Worm (Caenorhabditis elegans) whole organism, young adult: ENCODE results near the gene cca-1.

ENCODE experiments used
- B0019.2 ChIP-seq: fragments of 200-800 bp; sonication (Bioruptor generic); conservative IDR thresholded peaks from 2 replicates; pipeline ENCODE4 v1.3.6; 2022; ENCODE audit warnings: missing genetic modification reagents, missing genetic modification characterization, missing compliant biosample characterization
- B0336.3 ChIP-seq: fragments of 200-800 bp; sonication (Bioruptor generic); IDR thresholded peaks from 2 replicates; pipeline ENCODE4 v1.3.6; 2022; ENCODE audit warnings: missing genetic modification characterization, missing compliant biosample characterization
- F22D6.2 ChIP-seq: sonication (generic microtip); optimal IDR thresholded peaks from 2 replicates; lab custom pipeline; 2016; ENCODE audit warnings: mild to moderate bottlenecking, missing genetic modification characterization, missing compliant biosample characterization
- F23B12.7 ChIP-seq: sonication (generic microtip); optimal IDR thresholded peaks from 2 replicates; lab custom pipeline; 2017; ENCODE audit warnings: missing genetic modification characterization, mild to moderate bottlenecking, missing compliant biosample characterization, antibody characterized with exemption, moderate library complexity; ENCODE audit not compliant: insufficient read depth
- F33H1.4 ChIP-seq: fragments of 200-800 bp; sonication (Bioruptor generic); IDR thresholded peaks from 2 replicates; pipeline ENCODE4 v1.3.6; 2022; ENCODE audit warnings: missing genetic modification reagents, missing genetic modification characterization, missing compliant biosample characterization
- F52B5.7 ChIP-seq: sonication (generic microtip); optimal IDR thresholded peaks from 2 replicates; lab custom pipeline; 2016; ENCODE audit warnings: mild to moderate bottlenecking, missing genetic modification characterization, missing compliant biosample characterization
- F57A8.1 ChIP-seq: fragments of 200-800 bp; sonication (Bioruptor generic); optimal IDR thresholded peaks from 2 replicates; lab custom pipeline; 2018; ENCODE audit warnings: mild to moderate bottlenecking, missing genetic modification characterization, moderate library complexity, missing compliant biosample characterization
- T07F8.4 ChIP-seq: sonication (generic microtip); optimal IDR thresholded peaks from 2 replicates; lab custom pipeline; 2016; ENCODE audit warnings: mild to moderate bottlenecking, missing genetic modification characterization, moderate library complexity, missing compliant biosample characterization
- Y53F4B.3 ChIP-seq: fragments of 200-800 bp; sonication (Bioruptor generic); IDR thresholded peaks from 2 replicates; pipeline ENCODE4 v1.3.6; 2022; ENCODE audit warnings: missing genetic modification reagents, missing genetic modification characterization, missing compliant biosample characterization
- Y79H2A.3 ChIP-seq: fragments of 200-800 bp; sonication (Bioruptor generic); conservative IDR thresholded peaks from 2 replicates; pipeline ENCODE4 v1.3.6; 2022; ENCODE audit warnings: missing genetic modification reagents, missing genetic modification characterization, missing compliant biosample characterization
- ZK185.1 ChIP-seq: sonication (generic microtip); optimal IDR thresholded peaks from 2 replicates; lab custom pipeline; 2016; ENCODE audit warnings: mild to moderate bottlenecking, missing genetic modification characterization, missing compliant biosample characterization; ENCODE audit not compliant: poor library complexity, severe bottlenecking
- akir-1 ChIP-seq: fragments of 200-800 bp; sonication (Bioruptor generic); optimal IDR thresholded peaks from 2 replicates; lab custom pipeline; 2018; ENCODE audit warnings: mild to moderate bottlenecking, missing genetic modification characterization, moderate library complexity, missing compliant biosample characterization
- atf-7 ChIP-seq: sonication (generic microtip); optimal IDR thresholded peaks from 2 replicates; lab custom pipeline; 2017; ENCODE audit warnings: mild to moderate bottlenecking, missing genetic modification characterization, missing compliant biosample characterization
- attf-3 ChIP-seq: fragments of 200-800 bp; sonication (Bioruptor generic); conservative IDR thresholded peaks from 2 replicates; pipeline ENCODE4 v1.3.6; 2022; ENCODE audit warnings: missing genetic modification reagents, missing genetic modification characterization, missing compliant biosample characterization
- attf-5 ChIP-seq: fragments of 200-800 bp; sonication (Bioruptor generic); optimal IDR thresholded peaks from 2 replicates; lab custom pipeline; 2018; ENCODE audit warnings: mild to moderate bottlenecking, missing genetic modification characterization, missing compliant biosample characterization
- attf-6 ChIP-seq: fragments of 200-800 bp; sonication (Bioruptor generic); IDR thresholded peaks from 2 replicates; pipeline ENCODE4 v1.3.6; 2022; ENCODE audit warnings: missing genetic modification reagents, missing genetic modification characterization, missing compliant biosample characterization
- bed-2 ChIP-seq: fragments of 200-800 bp; sonication (Bioruptor generic); IDR thresholded peaks from 2 replicates; pipeline ENCODE4 v1.3.6; 2022; ENCODE audit warnings: missing genetic modification reagents, missing genetic modification characterization, missing compliant biosample characterization
- cebp-2 ChIP-seq: fragments of 200-800 bp; sonication (Bioruptor generic); IDR thresholded peaks from 2 replicates; pipeline ENCODE4 v1.3.6; 2022; ENCODE audit warnings: missing genetic modification characterization, missing compliant biosample characterization
- ceh-100 ChIP-seq: fragments of 200-800 bp; sonication (Bioruptor generic); IDR thresholded peaks from 2 replicates; pipeline ENCODE4 v1.3.6; 2022; ENCODE audit warnings: missing genetic modification reagents, missing genetic modification characterization, missing compliant biosample characterization
- ceh-27 ChIP-seq: fragments of 200-800 bp; sonication (Bioruptor generic); optimal IDR thresholded peaks from 2 replicates; lab custom pipeline; 2018; ENCODE audit warnings: mild to moderate bottlenecking, missing genetic modification characterization, moderate library complexity, missing compliant biosample characterization
- ceh-58 ChIP-seq: fragments of 200-800 bp; sonication (Bioruptor generic); IDR thresholded peaks from 2 replicates; pipeline ENCODE4 v1.3.6; 2022; ENCODE audit warnings: missing genetic modification characterization, missing compliant biosample characterization
- ceh-79 ChIP-seq: sonication (generic microtip); optimal IDR thresholded peaks from 2 replicates; lab custom pipeline; 2017; ENCODE audit warnings: mild to moderate bottlenecking, missing genetic modification characterization, missing compliant biosample characterization
- ceh-91 ChIP-seq: fragments of 200-800 bp; sonication (Bioruptor generic); IDR thresholded peaks from 2 replicates; pipeline ENCODE4 v1.3.6; 2022; ENCODE audit warnings: missing genetic modification reagents, missing genetic modification characterization, missing compliant biosample characterization
- die-1 ChIP-seq: sonication (generic microtip); optimal IDR thresholded peaks from 2 replicates; lab custom pipeline; 2016; ENCODE audit warnings: missing genotype, mild to moderate bottlenecking, missing genetic modification characterization, missing compliant biosample characterization
- dpff-1 ChIP-seq: sonication (generic microtip); optimal IDR thresholded peaks from 2 replicates; lab custom pipeline; 2017; ENCODE audit warnings: mild to moderate bottlenecking, missing genetic modification characterization, missing compliant biosample characterization
- egl-44 ChIP-seq: fragments of 200-800 bp; sonication (Bioruptor generic); IDR thresholded peaks from 2 replicates; pipeline ENCODE4 v1.3.6; 2022; ENCODE audit warnings: missing genetic modification reagents, missing genetic modification characterization, missing compliant biosample characterization
- hrde-1 ChIP-seq: sonication (generic microtip); optimal IDR thresholded peaks from 2 replicates; lab custom pipeline; 2016; ENCODE audit warnings: missing genetic modification characterization, mild to moderate bottlenecking, missing compliant biosample characterization, moderate library complexity, missing genotype, missing genetic modification reagents, borderline replicate concordance
- lin-35 ChIP-seq, 3 experiments: fragments of 150-350 bp in 2 of 3; sonication (generic microtip) in 1 of 3; optimal IDR thresholded peaks; 2 replicates each; lab custom pipeline; 2014 to 2018; ENCODE audit warnings: missing biosample characterization in 3 of 3, missing genetic modification characterization in 3 of 3, missing genetic modification reagents in 3 of 3
- lin-40 ChIP-seq: sonication (generic microtip); optimal IDR thresholded peaks from 2 replicates; lab custom pipeline; 2016; ENCODE audit warnings: missing genetic modification characterization, mild to moderate bottlenecking, missing compliant biosample characterization, missing genotype, missing genetic modification reagents
- lir-1 ChIP-seq: fragments of 200-800 bp; sonication (Bioruptor generic); conservative IDR thresholded peaks from 2 replicates; pipeline ENCODE4 v1.3.6; 2022; ENCODE audit warnings: missing genetic modification reagents, missing genetic modification characterization, missing compliant biosample characterization
- madf-10 ChIP-seq: sonication (generic microtip); optimal IDR thresholded peaks from 2 replicates; lab custom pipeline; 2016; ENCODE audit warnings: mild to moderate bottlenecking, missing genetic modification characterization, missing compliant biosample characterization
- madf-6 ChIP-seq: fragments of 200-800 bp; sonication (Bioruptor generic); IDR thresholded peaks from 2 replicates; pipeline ENCODE4 v1.3.6; 2022; ENCODE audit warnings: missing genetic modification reagents, missing genetic modification characterization, missing compliant biosample characterization
- mxl-1 ChIP-seq: sonication (generic microtip); optimal IDR thresholded peaks from 2 replicates; lab custom pipeline; 2016; ENCODE audit warnings: missing genetic modification characterization, missing compliant biosample characterization
- nhr-80 ChIP-seq: sonication (generic microtip); optimal IDR thresholded peaks from 2 replicates; lab custom pipeline; 2016; ENCODE audit warnings: missing genetic modification characterization, missing compliant biosample characterization
- nhr-90 ChIP-seq: sonication (generic microtip); optimal IDR thresholded peaks from 2 replicates; lab custom pipeline; 2016; ENCODE audit warnings: missing genotype, mild to moderate bottlenecking, missing genetic modification characterization, missing compliant biosample characterization
- pbrm-1 ChIP-seq: fragments of 200-800 bp; sonication (Bioruptor generic); IDR thresholded peaks from 2 replicates; pipeline ENCODE4 v1.3.6; 2022; ENCODE audit warnings: missing genetic modification reagents, missing genetic modification characterization, missing compliant biosample characterization
- rcor-1 ChIP-seq: fragments of 200-800 bp; sonication (Bioruptor generic); IDR thresholded peaks from 2 replicates; pipeline ENCODE4 v1.3.6; 2022; ENCODE audit warnings: missing genetic modification reagents, missing genetic modification characterization, missing compliant biosample characterization
- repo-1 ChIP-seq: sonication (generic microtip); optimal IDR thresholded peaks from 2 replicates; lab custom pipeline; 2017; ENCODE audit warnings: mild to moderate bottlenecking, missing genetic modification characterization, missing compliant biosample characterization
- rpc-1 ChIP-seq, 2 experiments: fragments of 150-350 bp in 1 of 2; sonication (generic microtip) in 1 of 2; optimal IDR thresholded peaks; 2 replicates each; lab custom pipeline; 2014 to 2018; ENCODE audit warnings: missing biosample characterization in 1 of 2, missing genetic modification characterization in 1 of 2, missing genetic modification reagents in 1 of 2, missing genotype in 1 of 2
- sdz-38 ChIP-seq: sonication (generic microtip); optimal IDR thresholded peaks from 2 replicates; lab custom pipeline; 2016; ENCODE audit warnings: missing genotype, missing genetic modification characterization, missing compliant biosample characterization
- snpc-1.1 ChIP-seq: sonication (generic microtip); optimal IDR thresholded peaks from 2 replicates; lab custom pipeline; 2017; ENCODE audit warnings: missing genetic modification characterization, mild to moderate bottlenecking, missing compliant biosample characterization, antibody characterized with exemption, moderate library complexity, missing genotype, missing genetic modification reagents; ENCODE audit not compliant: insufficient read depth
- tbp1 ChIP-seq: fragments of 200-800 bp; sonication (Bioruptor generic); optimal IDR thresholded peaks from 2 replicates; lab custom pipeline; 2018; ENCODE audit warnings: mild to moderate bottlenecking, missing genetic modification characterization, missing compliant biosample characterization
- zfh-2 ChIP-seq: fragments of 200-800 bp; sonication (Bioruptor generic); conservative IDR thresholded peaks from 2 replicates; pipeline ENCODE4 v1.3.6; 2022; ENCODE audit warnings: missing genetic modification reagents, missing genetic modification characterization, missing compliant biosample characterization
- zim-3 ChIP-seq: sonication (generic microtip); optimal IDR thresholded peaks from 2 replicates; lab custom pipeline; 2017; ENCODE audit warnings: mild to moderate bottlenecking, missing genetic modification characterization, moderate library complexity, missing compliant biosample characterization
- ztf-26 ChIP-seq: sonication (generic microtip); optimal IDR thresholded peaks from 2 replicates; lab custom pipeline; 2017; ENCODE audit warnings: missing genetic modification characterization, missing compliant biosample characterization
- ztf-3 ChIP-seq: fragments of 200-800 bp; sonication (Bioruptor generic); optimal IDR thresholded peaks from 2 replicates; lab custom pipeline; 2018; ENCODE audit warnings: mild to moderate bottlenecking, missing genetic modification characterization, missing compliant biosample characterization
- ztf-6 ChIP-seq: fragments of 200-800 bp; sonication (Bioruptor generic); IDR thresholded peaks from 2 replicates; pipeline ENCODE4 v1.3.6; 2022; ENCODE audit warnings: missing genetic modification reagents, missing genetic modification characterization, missing compliant biosample characterization

Gene cca-1

DNA sequence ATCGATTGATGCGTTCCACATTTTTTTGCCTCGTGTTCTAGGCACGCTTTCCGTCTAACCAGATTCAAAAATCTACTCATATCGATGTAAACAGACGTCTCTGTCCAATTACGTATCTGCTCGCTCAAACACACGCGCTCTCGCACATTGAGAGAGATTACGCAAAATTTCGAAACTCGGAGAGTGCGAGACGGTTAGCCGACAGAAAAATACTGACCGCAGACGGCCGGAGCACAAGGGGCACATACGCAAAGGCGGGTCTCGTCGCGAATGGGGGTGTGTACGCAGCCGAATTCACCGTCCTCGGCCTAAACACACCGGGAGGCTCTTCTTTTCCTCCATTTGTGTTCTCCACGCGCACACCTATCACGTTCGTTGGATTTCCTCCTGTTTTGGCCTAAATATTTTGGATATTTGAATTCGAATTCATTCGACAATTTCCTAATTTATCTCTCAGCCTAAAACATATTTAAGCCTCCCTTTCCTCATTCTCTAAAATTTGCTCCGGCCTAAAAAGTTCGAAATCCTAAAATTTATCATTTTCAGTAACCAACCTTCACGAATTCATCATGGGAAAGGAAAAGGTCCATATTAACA lies 52.5 kb downstream of the cca-1 start, which contains the start of gene eef-1A.2 (continued):
- TF ChIP-seq cebp-2 (GFP tag; lab: Robert Waterston, UW): peak; percentile 96
- TF ChIP-seq ceh-58 (GFP tag; lab: Robert Waterston, UW): no peak
- peak; percentile 53; the same call in 1 of the 2 replicates for TF ChIP-seq rcor-1 (GFP tag; lab: Robert Waterston, UW)
- TF ChIP-seq sdz-38 (tag; lab: Kevin White, UChicago): no peak
- peak; percentile 44 for TF ChIP-seq akir-1 (GFP tag; lab: Kevin White, UChicago)
- TF ChIP-seq F23B12.7 (tag; lab: Kevin White, UChicago): no peak
- TF ChIP-seq repo-1: peak; percentile 80
- peak; percentile 78 for TF ChIP-seq F33H1.4 (GFP tag; lab: Robert Waterston, UW)
- TF ChIP-seq hrde-1 (tag; lab: Kevin White, UChicago): no peak
- 0 out of 2 replicates have a peak, but pooled peaks have one; percentile 18 for TF ChIP-seq madf-6 (GFP tag; lab: Robert Waterston, UW)
- peak; percentile 78 for TF ChIP-seq ZK185.1 (tag; lab: Kevin White, UChicago)
- TF ChIP-seq T07F8.4: no peak
- TF ChIP-seq F57A8.1 (GFP tag; lab: Kevin White, UChicago): peak; percentile 15
- peak in 1 of 3 experiments; percentile 78 for TF ChIP-seq lin-35 (GFP tag; optimal IDR thresholded peaks at IDR 0.05; lab: Kevin White, UChicago)
- TF ChIP-seq snpc-1.1 (tag; lab: Kevin White, UChicago): no peak
- no peak for TF ChIP-seq attf-6 (GFP tag; lab: Robert Waterston, UW)
- 0 out of 2 replicates have a peak, but pooled peaks have one; percentile 70 for TF ChIP-seq ztf-6 (GFP tag; lab: Robert Waterston, UW)
- TF ChIP-seq ceh-27 (GFP tag; lab: Kevin White, UChicago): peak; percentile 93
- peak; percentile 92 for TF ChIP-seq ztf-26 (tag; lab: Kevin White, UChicago)
- TF ChIP-seq die-1 (tag; lab: Kevin White, UChicago): peak; percentile 58
- TF ChIP-seq F52B5.7 (tag; lab: Kevin White, UChicago): peak; percentile 64
- TF ChIP-seq nhr-80 (tag; lab: Kevin White, UChicago): peak; percentile 97
- peak; percentile 66 for TF ChIP-seq madf-10 (tag; lab: Kevin White, UChicago)
- TF ChIP-seq mxl-1: no peak
- TF ChIP-seq ztf-3 (GFP tag; lab: Kevin White, UChicago): peak; percentile 30
- TF ChIP-seq Y79H2A.3 (GFP tag; lab: Robert Waterston, UW): 0 out of 2 replicates have a peak, but pooled peaks have one; percentile 47
- TF ChIP-seq Y53F4B.3: no peak
- peak; percentile 88 for TF ChIP-seq lir-1 (GFP tag; lab: Robert Waterston, UW)
- TF ChIP-seq zfh-2 (GFP tag; lab: Robert Waterston, UW): peak; percentile 98
- peak; percentile 73 for TF ChIP-seq nhr-90 (tag; lab: Kevin White, UChicago)
- TF ChIP-seq egl-44 (GFP tag; lab: Robert Waterston, UW): peak; percentile 86
- no peak; the same call in 1 of the 2 replicates for TF ChIP-seq ceh-91 (GFP tag; lab: Robert Waterston, UW)
- peak; percentile 93 for TF ChIP-seq lin-40 (tag; lab: Kevin White, UChicago)
- TF ChIP-seq atf-7 (tag; lab: Kevin White, UChicago): peak; percentile 93
- no peak for TF ChIP-seq zim-3 (tag; lab: Kevin White, UChicago)
- TF ChIP-seq attf-5 (GFP tag; lab: Kevin White, UChicago): peak; percentile 98
- peak; percentile 18 for TF ChIP-seq F22D6.2 (tag; lab: Kevin White, UChicago)
- TF ChIP-seq pbrm-1 (GFP tag; lab: Robert Waterston, UW): peak; percentile 88
- TF ChIP-seq B0019.2 (GFP tag; lab: Robert Waterston, UW): no peak
- TF ChIP-seq ceh-79 (tag; lab: Kevin White, UChicago): no peak
- TF ChIP-seq B0336.3 (GFP tag; lab: Robert Waterston, UW): peak; percentile 94
- peak; percentile 55; the same call in 1 of the 2 replicates for TF ChIP-seq bed-2 (GFP tag; lab: Robert Waterston, UW)
- TF ChIP-seq dpff-1: no peak
- no peak for TF ChIP-seq rpc-1 (optimal IDR thresholded peaks at IDR 0.05; lab: Kevin White, UChicago)
- no peak for TF ChIP-seq rpc-1 (tag; optimal IDR thresholded peaks at IDR 0.05; lab: Kevin White, UChicago)
- no peak for TF ChIP-seq ceh-100 (GFP tag; lab: Robert Waterston, UW)
- peak; percentile 66 for TF ChIP-seq tbp1 (GFP tag; lab: Kevin White, UChicago)
- no peak for TF ChIP-seq attf-3 (GFP tag; lab: Robert Waterston, UW)
